Worm (Caenorhabditis elegans): ENCODE measurements around the gene K09D9.3.
"Not testable (repeated sequence)": the region's sequence is repeated elsewhere in the genome, so short reads cannot be mapped to it uniquely, and the experiment has no call there.

The K09D9.3 gene

ce11 chrV:4043632-4044031 lies 24.3 kb downstream of the K09D9.3 start, which contains the start of gene phat-3:
TSS of gene phat-3 (plus strand) at chrV:4043932.
- TF ChIP-seq cey-2 (tag; optimal IDR thresholded peaks at IDR 0.05; ENCODE audit: borderline replicate concordance, insufficient read depth), result no peak
- TF ChIP-seq saeg-2 (GFP tag; IDR thresholded peaks at IDR 0.05), result no peak
- no peak for TF ChIP-seq attf-4 (tag; optimal IDR thresholded peaks at IDR 0.05)

- TF ChIP-seq hmg-1.1 (GFP tag; IDR thresholded peaks at IDR 0.05), result no peak
- no peak for TF ChIP-seq egl-43 (GFP tag; IDR thresholded peaks at IDR 0.05)
- no peak for TF ChIP-seq ceh-20 (GFP tag; IDR thresholded peaks at IDR 0.05)
- TF ChIP-seq hlh-11 (tag; optimal IDR thresholded peaks at IDR 0.05), result no peak
- no peak for TF ChIP-seq spr-3 (GFP tag; optimal IDR thresholded peaks at IDR 0.05)
- TF ChIP-seq tag-97 (GFP tag; IDR thresholded peaks at IDR 0.05), result no peak
- TF ChIP-seq Y5F2A.4 (GFP tag; optimal IDR thresholded peaks at IDR 0.05), result no peak
- no peak for TF ChIP-seq nhr-111 (GFP tag; optimal IDR thresholded peaks at IDR 0.05)
- TF ChIP-seq R02D3.7 (tag; optimal IDR thresholded peaks at IDR 0.05), result no peak
- no peak for TF ChIP-seq nhr-41 (GFP tag; IDR thresholded peaks at IDR 0.05)
- no peak for TF ChIP-seq lsy-2 (tag; optimal IDR thresholded peaks at IDR 0.05)
- no peak for TF ChIP-seq mxl-3 (GFP tag; optimal IDR thresholded peaks at IDR 0.05)
- no peak for TF ChIP-seq ceh-28 (tag; optimal IDR thresholded peaks at IDR 0.05)
These were observed 26.8 kb downstream of the K09D9.3 start, which contains the start of gene phat-7 for ce11 chrV:4046122-4046521. TSS of gene phat-7 (plus strand) at chrV:4046422.

- TF ChIP-seq nhr-237 (tag; optimal IDR thresholded peaks at IDR 0.05) (no peak), unc-62 (GFP tag; optimal IDR thresholded peaks at IDR 0.05 in 1 of 2) (peak in 1 of 2 experiments; percentile 58), unc-62 (tag; optimal IDR thresholded peaks at IDR 0.05) (no peak), nhr-28 (tag; optimal IDR thresholded peaks at IDR 0.05) (no peak), gei-8 (GFP tag; optimal IDR thresholded peaks at IDR 0.05) (no peak)
These were observed 28.3 kb downstream of the K09D9.3 start, which contains the start of gene srh-169 for ce11 chrV:4047541-4047940. TSS of gene srh-169 (plus strand) at chrV:4047841.

ce11 chrV:4055025-4055424 lies 35.7 kb downstream of the K09D9.3 start, which contains the start of gene djr-1.2:
TSS of gene djr-1.2 (minus strand) at chrV:4055125.
- TF ChIP-seq ceh-32 (tag; optimal IDR thresholded peaks at IDR 0.05; ENCODE audit: poor library complexity), result no peak

- TF ChIP-seq ama-1 (optimal IDR thresholded peaks at IDR 0.05) (no peak), unc-62 (GFP tag; optimal IDR thresholded peaks at IDR 0.05 in 1 of 2) (peak in 1 of 2 experiments; percentile 93), unc-62 (tag; optimal IDR thresholded peaks at IDR 0.05) (no peak)
These were observed 36.9 kb downstream of the K09D9.3 start for ce11 chrV:4056203-4056602.

ce11 chrV:4063559-4064164 lies 44.4 kb downstream of the K09D9.3 start:
- TF ChIP-seq lin-38 (GFP tag; IDR thresholded peaks at IDR 0.05) (peak; percentile 98), ctbp-1 (GFP tag; IDR thresholded peaks at IDR 0.05) (peak; percentile 87; the same call in 1 of the 2 replicates), ceh-20 (GFP tag; IDR thresholded peaks at IDR 0.05) (peak; percentile 81; the same call in 1 of the 2 replicates), dmd-6 (GFP tag; IDR thresholded peaks at IDR 0.05) (peak; percentile 70), madf-9 (GFP tag; conservative IDR thresholded peaks at IDR 0.05) (peak; percentile 33; the same call in 1 of the 2 replicates), lsy-2 (tag; optimal IDR thresholded peaks at IDR 0.05) (peak in 1 of 2 experiments; percentile 0), nhr-42 (GFP tag; IDR thresholded peaks at IDR 0.05) (peak; percentile 86), rbr-2 (tag; optimal IDR thresholded peaks at IDR 0.05) (peak; percentile 40), pha-4 (GFP tag; IDR thresholded peaks at IDR 0.05) (peak; percentile 61; the same call in 1 of the 2 replicates), vab-7 (GFP tag; IDR thresholded peaks at IDR 0.05) (peak; percentile 63), dmd-9 (GFP tag; IDR thresholded peaks at IDR 0.05) (0 out of 2 replicates have a peak, but pooled peaks have one; percentile 39), snpc-1.2 (GFP tag; IDR thresholded peaks at IDR 0.05) (peak; percentile 38; the same call in 1 of the 2 replicates), ceh-44 (GFP tag; IDR thresholded peaks at IDR 0.05) (peak; percentile 39; the same call in 1 of the 2 replicates), lin-29 (GFP tag; IDR thresholded peaks at IDR 0.05) (peak; percentile 77; the same call in 1 of the 2 replicates)
- not testable (repeated sequence) for TF ChIP-seq pha-4 (tag; optimal IDR thresholded peaks at IDR 0.05)
